Fruit fly (Drosophila melanogaster) whole organism, embryonic: ENCODE data around the gene Scr.

Experiments used
- CG10267 ChIP-seq: fragments of 200-800 bp; sonication (Bioruptor generic); optimal IDR thresholded peaks from 2 replicates; lab custom pipeline; 2018; ENCODE audit warnings: missing biosample characterization, mild to moderate bottlenecking, missing genetic modification characterization, moderate library complexity
- CG10321 ChIP-seq: fragments of 200-800 bp; sonication (Bioruptor generic); IDR thresholded peaks from 2 replicates; pipeline ENCODE4 v1.3.6; 2022; ENCODE audit warnings: missing biosample characterization, missing genetic modification characterization
- CG11093 ChIP-seq: fragments of 200-800 bp; sonication (Bioruptor generic); IDR thresholded peaks from 3 replicates; pipeline ENCODE4 v1.3.6; 2022; ENCODE audit warnings: missing biosample characterization, missing genetic modification characterization
- CG11696 ChIP-seq: fragments of 200-800 bp; sonication (Bioruptor generic); IDR thresholded peaks from 2 replicates; pipeline ENCODE4 v1.3.6; 2022; ENCODE audit warnings: missing biosample characterization, missing genetic modification characterization
- CG14710 ChIP-seq: fragments of 200-800 bp; sonication (Bioruptor generic); optimal IDR thresholded peaks from 3 replicates; lab custom pipeline; 2019; ENCODE audit warnings: missing biosample characterization, mild to moderate bottlenecking, missing genetic modification characterization, moderate library complexity
- CG15479 ChIP-seq: fragments of 200-800 bp; sonication (Bioruptor generic); optimal IDR thresholded peaks from 3 replicates; lab custom pipeline; 2019; ENCODE audit warnings: missing biosample characterization, mild to moderate bottlenecking, missing genetic modification characterization, moderate library complexity
- CG17829 ChIP-seq: fragments of 200-800 bp; optimal IDR thresholded peaks from 2 replicates; lab custom pipeline; 2019; ENCODE audit warnings: missing biosample characterization, mild to moderate bottlenecking, missing genetic modification characterization, moderate library complexity
- CG1792 ChIP-seq: fragments of 200-800 bp; sonication (Bioruptor generic); optimal IDR thresholded peaks from 2 replicates; lab custom pipeline; 2016; ENCODE audit warnings: missing biosample characterization, missing genetic modification characterization
- CG2678 ChIP-seq: fragments of 200-800 bp; sonication (Bioruptor generic); optimal IDR thresholded peaks from 3 replicates; lab custom pipeline; 2019; ENCODE audit warnings: missing biosample characterization, mild to moderate bottlenecking, missing genetic modification characterization, moderate library complexity
- CG31224 ChIP-seq: fragments of 200-800 bp; sonication (Bioruptor generic); IDR thresholded peaks from 2 replicates; pipeline ENCODE4 v1.3.6; 2022; ENCODE audit warnings: missing biosample characterization, missing genetic modification characterization
- CG4404 ChIP-seq: fragments of 200-800 bp; sonication (Bioruptor generic); IDR thresholded peaks from 2 replicates; pipeline ENCODE4 v1.3.6; 2022; ENCODE audit warnings: missing biosample characterization, missing genetic modification characterization
- CG4424 ChIP-seq: fragments of 200-800 bp; sonication (Bioruptor generic); optimal IDR thresholded peaks from 3 replicates; lab custom pipeline; 2016; ENCODE audit warnings: missing biosample characterization, missing genetic modification characterization
- CG6254 ChIP-seq: fragments of 200-800 bp; sonication (Bioruptor generic); optimal IDR thresholded peaks from 3 replicates; lab custom pipeline; 2017; ENCODE audit warnings: mild to moderate bottlenecking, missing biosample characterization, missing genetic modification reagents, missing genetic modification characterization
- CG7372 ChIP-seq: fragments of 200-800 bp; sonication (Bioruptor generic); IDR thresholded peaks from 2 replicates; pipeline ENCODE4 v1.3.6; 2022; ENCODE audit warnings: missing biosample characterization, missing genetic modification characterization
- CG7745 ChIP-seq: fragments of 200-800 bp; sonication (Bioruptor generic); optimal IDR thresholded peaks from 2 replicates; lab custom pipeline; 2018; ENCODE audit warnings: missing biosample characterization, mild to moderate bottlenecking, missing genetic modification characterization, moderate library complexity
- D19A ChIP-seq: fragments of 200-800 bp; optimal IDR thresholded peaks from 3 replicates; lab custom pipeline; 2019; ENCODE audit warnings: missing biosample characterization, mild to moderate bottlenecking, missing genetic modification characterization, moderate library complexity
- Dfd ChIP-seq, 2 experiments: fragments of >200 bp; optimal IDR thresholded peaks; 2 replicates each; lab custom pipeline; 2017; ENCODE audit warnings: missing biosample characterization in 2 of 2, missing genetic modification characterization in 2 of 2
- HmgZ ChIP-seq: fragments of 200-800 bp; sonication (Bioruptor generic); optimal IDR thresholded peaks from 2 replicates; lab custom pipeline; 2018; ENCODE audit warnings: missing biosample characterization, mild to moderate bottlenecking, missing genetic modification characterization
- Hr3 ChIP-seq: fragments of 200-800 bp; sonication (Bioruptor generic); optimal IDR thresholded peaks from 3 replicates; lab custom pipeline; 2016; ENCODE audit warnings: missing biosample characterization, missing genetic modification characterization
- Hr51 ChIP-seq, 2 experiments: fragments of 200-800 bp; sonication (Bioruptor generic); optimal IDR thresholded peaks; 2 replicates in 1 of 2; 3 replicates in 1 of 2; lab custom pipeline; 2016 to 2018; ENCODE audit warnings: missing biosample characterization in 2 of 2, missing genetic modification characterization in 2 of 2, mild to moderate bottlenecking in 1 of 2, moderate library complexity in 1 of 2
- Meics ChIP-seq: fragments of 200-800 bp; sonication (Bioruptor generic); optimal IDR thresholded peaks from 2 replicates; lab custom pipeline; 2017; ENCODE audit warnings: missing biosample characterization, mild to moderate bottlenecking, missing genetic modification characterization
- Mes4 ChIP-seq: fragments of 200-800 bp; sonication (Bioruptor generic); optimal IDR thresholded peaks from 2 replicates; lab custom pipeline; 2016; ENCODE audit warnings: missing biosample characterization, missing genetic modification characterization
- NFAT ChIP-seq: fragments of 200-800 bp; sonication (Bioruptor generic); IDR thresholded peaks from 2 replicates; pipeline ENCODE4 v1.3.6; 2022; ENCODE audit warnings: missing biosample characterization, missing genetic modification characterization
- Oli ChIP-seq: fragments of 200-800 bp; sonication (Bioruptor generic); optimal IDR thresholded peaks from 2 replicates; lab custom pipeline; 2018; ENCODE audit warnings: missing biosample characterization, mild to moderate bottlenecking, missing genetic modification characterization, moderate library complexity
- Side ChIP-seq: fragments of 200-800 bp; sonication (Bioruptor generic); optimal IDR thresholded peaks from 2 replicates; lab custom pipeline; 2016; ENCODE audit warnings: missing biosample characterization, missing genetic modification characterization
- Spps ChIP-seq: fragments of 200-800 bp; sonication (Bioruptor generic); optimal IDR thresholded peaks from 2 replicates; lab custom pipeline; 2018; ENCODE audit warnings: missing biosample characterization, mild to moderate bottlenecking, missing genetic modification characterization
- Sry-β ChIP-seq: fragments of 200-800 bp; sonication (Bioruptor generic); optimal IDR thresholded peaks from 2 replicates; lab custom pipeline; 2018; ENCODE audit warnings: missing biosample characterization, mild to moderate bottlenecking, missing genetic modification characterization, moderate library complexity
- ab ChIP-seq: fragments of 200-800 bp; sonication (Bioruptor generic); optimal IDR thresholded peaks from 2 replicates; lab custom pipeline; 2016; ENCODE audit warnings: missing biosample characterization, missing genetic modification characterization
- bab2 ChIP-seq: fragments of 200-800 bp; sonication (Bioruptor generic); optimal IDR thresholded peaks from 2 replicates; lab custom pipeline; 2016; ENCODE audit warnings: missing biosample characterization, missing genetic modification characterization
- bcd ChIP-seq: fragments of 200-800 bp; sonication (Bioruptor generic); optimal IDR thresholded peaks from 2 replicates; lab custom pipeline; 2017; ENCODE audit warnings: missing biosample characterization, mild to moderate bottlenecking, missing genetic modification characterization
- cato ChIP-seq: fragments of 200-800 bp; sonication (Bioruptor generic); optimal IDR thresholded peaks from 2 replicates; lab custom pipeline; 2016; ENCODE audit warnings: missing biosample characterization, missing genetic modification characterization, borderline replicate concordance
- caup ChIP-seq: fragments of 200-800 bp; sonication (Bioruptor generic); optimal IDR thresholded peaks from 3 replicates; lab custom pipeline; 2017; ENCODE audit warnings: missing biosample characterization, mild to moderate bottlenecking, missing genetic modification characterization, moderate library complexity; ENCODE audit not compliant: severe bottlenecking
- chm ChIP-seq: fragments of 200-800 bp; sonication (Bioruptor generic); IDR thresholded peaks from 2 replicates; pipeline ENCODE4 v1.3.6; 2022; ENCODE audit warnings: missing biosample characterization, missing genetic modification characterization
- corto ChIP-seq: fragments of 200-800 bp; sonication (Bioruptor generic); optimal IDR thresholded peaks from 2 replicates; lab custom pipeline; 2016; ENCODE audit warnings: missing biosample characterization, mild to moderate bottlenecking, missing genetic modification characterization, moderate library complexity
- crol ChIP-seq: fragments of 200-800 bp; sonication (Bioruptor generic); IDR thresholded peaks from 2 replicates; pipeline ENCODE4 v1.3.6; 2022; ENCODE audit warnings: missing biosample characterization, missing genetic modification characterization
- dm ChIP-seq: fragments of 200-800 bp; sonication (Bioruptor generic); optimal IDR thresholded peaks from 3 replicates; lab custom pipeline; 2016; ENCODE audit warnings: missing biosample characterization, missing genetic modification characterization
- dysf ChIP-seq: fragments of 200-800 bp; sonication (Bioruptor generic); IDR thresholded peaks from 3 replicates; pipeline ENCODE4 v1.3.6; 2022; ENCODE audit warnings: missing biosample characterization, missing genetic modification characterization
- eve ChIP-seq, 2 experiments: fragments of >200 bp; optimal IDR thresholded peaks; 2 replicates each; lab custom pipeline; 2017; ENCODE audit warnings: missing biosample characterization in 2 of 2, missing genetic modification characterization in 2 of 2
- grn ChIP-seq: fragments of 200-800 bp; sonication (Bioruptor generic); optimal IDR thresholded peaks from 3 replicates; lab custom pipeline; 2017; ENCODE audit warnings: missing biosample characterization, missing genetic modification characterization
- ken ChIP-seq: fragments of 200-800 bp; sonication (Bioruptor generic); IDR thresholded peaks from 3 replicates; pipeline ENCODE4 v1.3.6; 2022; ENCODE audit warnings: missing biosample characterization, missing genetic modification characterization
- mirr ChIP-seq: fragments of 200-800 bp; sonication (Bioruptor generic); optimal IDR thresholded peaks from 3 replicates; lab custom pipeline; 2018; ENCODE audit warnings: missing biosample characterization, mild to moderate bottlenecking, missing genetic modification characterization
- onecut ChIP-seq: fragments of 200-800 bp; sonication (Bioruptor generic); IDR thresholded peaks from 2 replicates; pipeline ENCODE4 v1.3.6; 2022; ENCODE audit warnings: missing biosample characterization, missing genetic modification characterization
- sd ChIP-seq: fragments of 200-800 bp; sonication (Bioruptor generic); optimal IDR thresholded peaks from 3 replicates; lab custom pipeline; 2018; ENCODE audit warnings: missing biosample characterization, mild to moderate bottlenecking, missing genetic modification characterization, moderate library complexity
- shn ChIP-seq: fragments of 200-800 bp; sonication (Bioruptor generic); optimal IDR thresholded peaks from 3 replicates; lab custom pipeline; 2016; ENCODE audit warnings: missing biosample characterization, missing genetic modification characterization
- slp2 ChIP-seq: fragments of 200-800 bp; sonication (Bioruptor generic); optimal IDR thresholded peaks from 2 replicates; lab custom pipeline; 2016; ENCODE audit warnings: missing biosample characterization, missing genetic modification characterization
- ssp ChIP-seq: fragments of 200-800 bp; sonication (Bioruptor generic); IDR thresholded peaks from 2 replicates; pipeline ENCODE4 v1.3.6; 2022; ENCODE audit warnings: missing biosample characterization, missing genetic modification characterization
- tap ChIP-seq: fragments of 200-800 bp; optimal IDR thresholded peaks from 3 replicates; lab custom pipeline; 2019; ENCODE audit warnings: missing biosample characterization, mild to moderate bottlenecking, missing genetic modification characterization, moderate library complexity
- tin ChIP-seq: fragments of 200-800 bp; sonication (Bioruptor generic); optimal IDR thresholded peaks from 3 replicates; lab custom pipeline; 2016; ENCODE audit warnings: missing biosample characterization, missing genetic modification characterization
- vvl ChIP-seq: fragments of 200-800 bp; sonication (Bioruptor generic); IDR thresholded peaks from 2 replicates; pipeline ENCODE4 v1.3.6; 2022; ENCODE audit warnings: missing biosample characterization, missing genetic modification characterization

The Scr gene

DNA sequence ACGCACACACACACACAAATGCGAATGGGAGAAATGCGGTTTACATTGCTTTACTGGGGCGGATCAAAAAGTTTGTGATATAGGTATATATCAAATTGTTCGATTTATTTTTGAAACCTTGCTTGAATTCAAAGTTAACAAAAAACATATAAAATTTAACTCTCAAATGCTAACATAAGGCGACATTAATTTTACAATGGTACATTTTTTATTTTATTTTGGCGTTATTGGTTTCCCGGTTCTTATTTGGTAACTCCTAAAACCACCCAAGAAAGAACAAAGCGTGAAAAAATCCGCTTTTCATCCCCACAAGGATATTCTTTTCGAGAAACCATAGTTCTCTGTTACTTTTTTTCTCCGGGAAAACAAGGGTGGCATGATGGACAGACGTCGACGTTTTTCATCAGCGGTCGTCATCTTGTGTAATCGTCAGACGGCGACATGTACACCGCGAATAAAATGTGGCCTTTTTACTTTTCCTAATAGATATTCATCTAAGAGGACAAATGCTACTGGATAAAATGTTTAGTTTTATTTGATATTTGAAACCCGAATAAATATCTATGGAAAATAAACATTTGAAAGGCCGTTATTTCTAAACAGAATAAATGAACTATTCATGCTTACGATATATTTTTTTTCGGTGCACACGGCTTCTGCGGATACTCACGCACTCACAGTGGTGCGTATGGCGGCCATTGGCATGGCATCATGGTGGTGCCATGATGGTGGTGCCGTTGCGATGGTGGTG is 31.7 kb upstream of the Scr start (continued):
- TF ChIP-seq CG11093 = 0 out of 3 replicates have a peak, but pooled peaks have one; percentile 22
- peak; percentile 98 for TF ChIP-seq CG15479 (GFP tag; lab: Kevin White, UChicago)
- TF ChIP-seq Mes4 (GFP tag; lab: Kevin White, UChicago) = peak; percentile 66
- TF ChIP-seq ssp = peak; percentile 42; the same call in 1 of the 2 replicates
- peak; percentile 50 for TF ChIP-seq bcd (GFP tag; lab: Kevin White, UChicago)
- no peak for TF ChIP-seq NFAT (GFP tag; lab: Robert Waterston, UW)
- 0 out of 2 replicates have a peak, but pooled peaks have one; percentile 16 for TF ChIP-seq CG7372 (GFP tag; lab: Robert Waterston, UW)
- no peak for TF ChIP-seq CG2678 (tag; lab: Kevin White, UChicago)
- peak; percentile 37; the same call in 1 of the 2 replicates for TF ChIP-seq onecut (GFP tag; lab: Robert Waterston, UW)
- peak; percentile 22 for TF ChIP-seq caup
- no peak for TF ChIP-seq CG11696 (GFP tag; lab: Robert Waterston, UW)
- TF ChIP-seq dm (GFP tag; lab: Kevin White, UChicago) = peak; percentile 37
- peak; percentile 83; the same call in 1 of the 2 replicates for TF ChIP-seq vvl (GFP tag; lab: Robert Waterston, UW)
- peak; percentile 48 for TF ChIP-seq bab2 (GFP tag; lab: Kevin White, UChicago)
- TF ChIP-seq shn (GFP tag; lab: Kevin White, UChicago) = peak; percentile 61
- TF ChIP-seq sd (tag; lab: Kevin White, UChicago) = no peak
- TF ChIP-seq CG31224 = no peak
- peak; percentile 83 for TF ChIP-seq CG14710 (tag; lab: Kevin White, UChicago)
- TF ChIP-seq tap (tag; lab: Kevin White, UChicago) = peak; percentile 68
- peak; percentile 73 for TF ChIP-seq Spps (tag; lab: Kevin White, UChicago)
- no peak for TF ChIP-seq mirr (GFP tag; lab: Kevin White, UChicago)
- TF ChIP-seq chm (GFP tag; lab: Robert Waterston, UW) = peak; percentile 42; the same call in 1 of the 2 replicates
- peak; percentile 61 for TF ChIP-seq Hr3 (GFP tag; lab: Kevin White, UChicago)
- TF ChIP-seq crol (GFP tag; lab: Robert Waterston, UW) = no peak
- TF ChIP-seq Meics (GFP tag; lab: Kevin White, UChicago) = peak; percentile 30
- peak; percentile 79 for TF ChIP-seq CG4424 (GFP tag; lab: Kevin White, UChicago)
- peak; percentile 76 for TF ChIP-seq Oli (tag; lab: Kevin White, UChicago)
- TF ChIP-seq dysf = peak; percentile 68
- peak in 1 of 2 experiments; percentile 84 for TF ChIP-seq eve (GFP tag; optimal IDR thresholded peaks at IDR 0.05; lab: Kevin White, UChicago)
- peak; percentile 69 for TF ChIP-seq D19A (tag; lab: Kevin White, UChicago)
- TF ChIP-seq grn = no peak
- TF ChIP-seq CG6254 = peak; percentile 64
- no peak for TF ChIP-seq corto (GFP tag; lab: Kevin White, UChicago)
- TF ChIP-seq tin (GFP tag; lab: Kevin White, UChicago) = peak; percentile 60
- TF ChIP-seq ken = 0 out of 3 replicates have a peak, but pooled peaks have one; percentile 44
- peak; percentile 54 for TF ChIP-seq cato
- TF ChIP-seq CG10267 (tag; lab: Kevin White, UChicago) = peak; percentile 78
- peak; percentile 5 for TF ChIP-seq CG7745
- no peak for TF ChIP-seq Dfd (GFP tag; optimal IDR thresholded peaks at IDR 0.05; lab: Kevin White, UChicago)
- peak; percentile 55 for TF ChIP-seq Side (GFP tag; lab: Kevin White, UChicago)
- no peak for TF ChIP-seq CG10321
- TF ChIP-seq Hr51 (GFP tag; optimal IDR thresholded peaks at IDR 0.05; lab: Kevin White, UChicago) = peak in 1 of 2 experiments; percentile 49
- no peak for TF ChIP-seq HmgZ (tag; lab: Kevin White, UChicago)
- peak; percentile 77 for TF ChIP-seq CG17829 (tag; lab: Kevin White, UChicago)
- TF ChIP-seq Sry-β (GFP tag; lab: Kevin White, UChicago) = peak; percentile 8
- TF ChIP-seq CG4404 (GFP tag; lab: Robert Waterston, UW) = peak; percentile 83
- TF ChIP-seq ab (GFP tag; lab: Kevin White, UChicago) = no peak
- TF ChIP-seq CG1792 (GFP tag; lab: Kevin White, UChicago) = peak; percentile 24
- TF ChIP-seq slp2 = peak; percentile 39
